Worm (Caenorhabditis elegans) whole organism, early embryonic: ENCODE measurements around the gene lbp-9.

Source experiments
- F13C5.2 ChIP-seq: sonication (generic microtip); optimal IDR thresholded peaks from 2 replicates; lab custom pipeline; 2017; ENCODE audit warnings: mild to moderate bottlenecking, missing genetic modification characterization, inconsistent platforms, missing compliant biosample characterization
- ama-1 ChIP-seq: fragments of 150-350 bp; optimal IDR thresholded peaks from 2 replicates; lab custom pipeline; 2014
- ceh-13 ChIP-seq: fragments of 200-800 bp; sonication (Bioruptor generic); optimal IDR thresholded peaks from 2 replicates; lab custom pipeline; 2018; ENCODE audit warnings: mild to moderate bottlenecking, missing genetic modification characterization, missing compliant biosample characterization
- ets-7 ChIP-seq: sonication (generic microtip); optimal IDR thresholded peaks from 2 replicates; lab custom pipeline; 2016; ENCODE audit warnings: missing genotype, missing genetic modification characterization, missing compliant biosample characterization
- flt-1 ChIP-seq: fragments of 200-800 bp; sonication (Bioruptor generic); IDR thresholded peaks from 2 replicates; pipeline ENCODE4 v1.3.6; 2022; ENCODE audit warnings: missing genetic modification characterization, missing compliant biosample characterization
- hmbx-1 ChIP-seq: sonication (generic microtip); optimal IDR thresholded peaks from 2 replicates; lab custom pipeline; 2016; ENCODE audit warnings: mild to moderate bottlenecking, missing genetic modification characterization, missing compliant biosample characterization
- hnd-1 ChIP-seq: sonication (generic microtip); optimal IDR thresholded peaks from 2 replicates; lab custom pipeline; 2016; ENCODE audit warnings: missing genetic modification characterization, missing compliant biosample characterization
- pes-1 ChIP-seq: fragments of 200-800 bp; sonication (Bioruptor generic); IDR thresholded peaks from 2 replicates; pipeline ENCODE4 v1.3.6; 2022; ENCODE audit warnings: missing genetic modification reagents, missing genetic modification characterization, missing compliant biosample characterization
- scrt-1 ChIP-seq: fragments of 200-800 bp; sonication (Bioruptor generic); IDR thresholded peaks from 2 replicates; pipeline ENCODE4 v1.3.6; 2022; ENCODE audit warnings: missing genetic modification characterization, missing compliant biosample characterization
- sea-1 ChIP-seq: fragments of 200-800 bp; sonication (Bioruptor generic); conservative IDR thresholded peaks from 2 replicates; pipeline ENCODE4 v1.3.6; 2022; ENCODE audit warnings: missing genetic modification characterization, missing compliant biosample characterization
- tbx-11 ChIP-seq: fragments of 200-800 bp; sonication (Bioruptor generic); IDR thresholded peaks from 2 replicates; pipeline ENCODE4 v1.3.6; 2022; ENCODE audit warnings: missing genetic modification characterization, missing compliant biosample characterization
- tra-4 ChIP-seq: sonication (generic microtip); optimal IDR thresholded peaks from 2 replicates; lab custom pipeline; 2017; ENCODE audit warnings: missing genetic modification characterization, missing compliant biosample characterization

DNA sequence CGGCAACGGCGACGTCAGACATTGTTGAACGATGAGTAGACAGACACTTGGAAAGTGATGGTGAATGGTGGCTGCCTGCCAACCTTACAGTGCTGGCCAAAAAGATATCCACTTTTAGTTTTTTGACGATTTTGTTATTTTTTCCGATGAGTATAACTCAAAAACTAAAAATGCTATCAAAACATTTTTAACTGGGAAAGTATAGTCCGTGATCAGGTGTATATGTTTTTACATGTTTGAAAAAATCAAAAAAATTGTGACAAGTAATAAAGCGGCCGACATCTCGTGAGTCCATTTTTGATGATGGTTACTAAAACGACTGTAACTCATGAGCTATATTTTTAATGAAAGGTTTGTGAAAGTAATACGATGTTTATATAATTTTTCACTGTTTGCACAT, 36.8 kb upstream of the lbp-9 start, which contains the start of gene hil-6:
- TF ChIP-seq sea-1 (GFP tag; lab: Robert Waterston, UW) (no peak), ama-1 (no peak), hnd-1 (tag; lab: Kevin White, UChicago) (no peak), ets-7 (tag; lab: Kevin White, UChicago) (no peak), tbx-11 (no peak), hmbx-1 (tag; lab: Kevin White, UChicago) (no peak), scrt-1 (GFP tag; lab: Robert Waterston, UW) (no peak), F13C5.2 (no peak), pes-1 (GFP tag; lab: Robert Waterston, UW) (no peak), tra-4 (no peak), flt-1 (GFP tag; lab: Robert Waterston, UW) (no peak), ceh-13 (GFP tag; lab: Kevin White, UChicago) (no peak)
